Worm (Caenorhabditis elegans): Measurements from ENCODE around the gene spt-4.

DNA sequence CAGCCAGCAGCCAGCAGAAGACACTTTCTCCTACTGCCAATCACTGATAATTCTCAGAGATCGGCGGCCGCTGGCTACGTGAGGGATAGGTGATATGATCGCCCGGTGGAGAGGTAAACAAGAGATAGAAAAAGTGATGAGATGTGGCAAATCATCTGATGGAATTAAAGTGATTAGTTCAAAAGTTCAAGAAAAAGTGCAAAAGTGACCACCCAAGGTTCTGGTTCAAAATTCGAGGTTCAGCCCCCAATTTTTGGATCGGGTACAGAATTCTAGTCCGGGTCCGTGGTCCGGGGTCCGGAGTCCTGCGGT is 4.0 kb downstream of the spt-4 start:
- TF ChIP-seq unc-62 (GFP tag; optimal IDR thresholded peaks at IDR 0.05) (no peak), unc-39 (tag; optimal IDR thresholded peaks at IDR 0.05) (no peak), egl-27 (tag; optimal IDR thresholded peaks at IDR 0.05) (no peak), ama-1 (optimal IDR thresholded peaks at IDR 0.05) (no peak), ceh-82 (tag; optimal IDR thresholded peaks at IDR 0.05) (no peak), nhr-12 (tag; optimal IDR thresholded peaks at IDR 0.05) (no peak), sma-3 (GFP tag; optimal IDR thresholded peaks at IDR 0.05) (no peak), ztf-11 (tag; optimal IDR thresholded peaks at IDR 0.05) (no peak), mdl-1 (tag; optimal IDR thresholded peaks at IDR 0.05) (no peak), crh-2 (tag; optimal IDR thresholded peaks at IDR 0.05) (no peak), lin-13 (GFP tag; optimal IDR thresholded peaks at IDR 0.05) (no peak), R02D3.7 (tag; optimal IDR thresholded peaks at IDR 0.05) (no peak), aly-2 (tag; optimal IDR thresholded peaks at IDR 0.05) (no peak)
